Worm (Caenorhabditis elegans): ENCODE measurements around the gene med-1.

DNA sequence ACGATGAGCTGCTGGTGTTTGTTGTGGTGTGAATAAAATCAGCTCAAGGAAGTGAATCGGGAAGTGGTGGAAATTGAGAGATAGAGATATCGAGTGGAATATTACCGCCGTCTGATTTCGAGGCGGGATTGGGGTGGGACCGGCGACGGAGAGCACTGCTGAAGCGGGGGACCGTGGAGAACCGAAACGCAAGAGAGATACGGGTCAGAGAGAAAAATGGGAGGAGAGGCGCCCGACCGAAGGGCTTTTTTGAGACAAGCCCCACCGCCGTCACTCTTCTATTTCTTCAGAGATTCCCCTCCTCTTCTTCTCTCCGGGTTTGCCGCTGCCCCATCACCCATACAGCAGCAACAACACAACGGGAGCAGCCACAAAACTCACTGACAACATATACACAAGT lies 24.4 kb upstream of the med-1 start:
- TF ChIP-seq mls-2 (tag; optimal IDR thresholded peaks at IDR 0.05) (no peak), unc-62 (GFP tag; optimal IDR thresholded peaks at IDR 0.05) (no peak), ceh-43 (GFP tag; optimal IDR thresholded peaks at IDR 0.05) (no peak), sptf-1 (tag; optimal IDR thresholded peaks at IDR 0.05) (no peak), nhr-237 (tag; optimal IDR thresholded peaks at IDR 0.05) (no peak), snpc-4 (tag; optimal IDR thresholded peaks at IDR 0.05) (no peak), elt-3 (tag; optimal IDR thresholded peaks at IDR 0.05) (no peak), nhr-76 (tag; optimal IDR thresholded peaks at IDR 0.05) (no peak), tbx-8 (GFP tag; optimal IDR thresholded peaks at IDR 0.05) (no peak), nhr-12 (tag; optimal IDR thresholded peaks at IDR 0.05) (no peak)
